Worm (Caenorhabditis elegans): ENCODE data around the gene gpa-5.

DNA sequence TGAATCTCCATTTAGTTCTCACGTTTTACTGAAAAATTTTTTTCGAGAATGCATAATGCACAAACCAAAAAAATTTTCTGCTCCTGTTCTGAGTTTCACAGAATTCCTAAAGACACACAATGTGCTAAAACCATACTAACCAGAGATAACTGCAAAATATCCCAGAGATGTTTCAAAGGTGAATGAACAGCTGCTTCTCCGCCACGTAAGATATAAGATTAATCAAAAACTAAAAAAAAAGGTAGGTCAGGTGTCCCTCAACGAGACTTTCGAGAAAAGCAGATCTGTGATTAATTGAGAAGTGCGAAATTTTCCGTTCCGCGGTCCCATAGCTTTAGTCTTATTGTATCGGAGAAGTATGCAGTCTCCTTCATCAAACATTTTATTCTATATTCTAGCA is 43.9 kb upstream of the gpa-5 start, which contains the start of gene F48B9.3:
- TF ChIP-seq blmp-1 (tag; optimal IDR thresholded peaks at IDR 0.05; ENCODE audit: insufficient read depth) (no peak), lin-39 (tag; optimal IDR thresholded peaks at IDR 0.05) (no peak), unc-62 (GFP tag; optimal IDR thresholded peaks at IDR 0.05) (no peak), skn-1 (tag; optimal IDR thresholded peaks at IDR 0.05) (no peak), unc-55 (GFP tag; optimal IDR thresholded peaks at IDR 0.05) (no peak), lin-13 (GFP tag; optimal IDR thresholded peaks at IDR 0.05) (no peak), ceh-82 (tag; optimal IDR thresholded peaks at IDR 0.05) (no peak), dmd-4 (tag; optimal IDR thresholded peaks at IDR 0.05) (no peak), aly-2 (tag; optimal IDR thresholded peaks at IDR 0.05) (no peak), elt-1 (tag; optimal IDR thresholded peaks at IDR 0.05) (no peak)

Data from whole organism, L2 larva.